Worm (Caenorhabditis elegans) whole organism, mixed stage, embryonic: ENCODE results near the gene fbxb-3.
A peak's percentile ranks its signal among the peaks of the same experiment; 100 is the strongest.

Experiments used
- M03D4.4 ChIP-seq: sonication (generic microtip); optimal IDR thresholded peaks from 2 replicates; lab custom pipeline; 2017; ENCODE audit warnings: mild to moderate bottlenecking, missing genetic modification characterization, missing compliant biosample characterization
- ceh-43 ChIP-seq: fragments of 200-800 bp; sonication (Bioruptor generic); optimal IDR thresholded peaks from 2 replicates; lab custom pipeline; 2018; ENCODE audit warnings: mild to moderate bottlenecking, missing genetic modification characterization, moderate library complexity, missing compliant biosample characterization
- ceh-83 ChIP-seq: fragments of 200-800 bp; sonication (Bioruptor generic); optimal IDR thresholded peaks from 2 replicates; lab custom pipeline; 2018; ENCODE audit warnings: mild to moderate bottlenecking, missing genetic modification characterization, missing compliant biosample characterization
- ces-1 ChIP-seq: fragments of 150-350 bp; optimal IDR thresholded peaks from 2 replicates; lab custom pipeline; 2014; ENCODE audit warnings: missing biosample characterization, missing genetic modification reagents, missing genetic modification characterization
- drap-1 ChIP-seq: fragments of 200-800 bp; sonication (Bioruptor generic); optimal IDR thresholded peaks from 3 replicates; lab custom pipeline; 2018; ENCODE audit warnings: mild to moderate bottlenecking, missing genetic modification characterization, missing compliant biosample characterization
- elt-1 ChIP-seq: sonication (generic microtip); optimal IDR thresholded peaks from 2 replicates; lab custom pipeline; 2017; ENCODE audit warnings: missing genetic modification characterization, mild to moderate bottlenecking, missing compliant biosample characterization, antibody characterized with exemption, moderate library complexity, borderline replicate concordance; ENCODE audit not compliant: insufficient read depth
- elt-3 ChIP-seq: fragments of 150-350 bp; optimal IDR thresholded peaks from 2 replicates; lab custom pipeline; 2014; ENCODE audit warnings: missing biosample characterization, missing genetic modification characterization
- ham-2 ChIP-seq: fragments of 200-800 bp; sonication (Bioruptor generic); optimal IDR thresholded peaks from 2 replicates; lab custom pipeline; 2018; ENCODE audit warnings: mild to moderate bottlenecking, missing genetic modification characterization, missing compliant biosample characterization
- hlh-1 ChIP-seq: fragments of 150-350 bp; optimal IDR thresholded peaks from 2 replicates; lab custom pipeline; 2014; ENCODE audit warnings: missing biosample characterization, missing genetic modification reagents, missing genetic modification characterization
- lin-13 ChIP-seq: fragments of 150-350 bp; optimal IDR thresholded peaks from 2 replicates; lab custom pipeline; 2014; ENCODE audit warnings: missing biosample characterization, missing genetic modification characterization
- lin-32 ChIP-seq: fragments of 200-800 bp; sonication (Bioruptor generic); optimal IDR thresholded peaks from 2 replicates; lab custom pipeline; 2018; ENCODE audit warnings: mild to moderate bottlenecking, missing genetic modification characterization, missing compliant biosample characterization
- lsy-2 ChIP-seq: fragments of 150-350 bp; optimal IDR thresholded peaks from 2 replicates; lab custom pipeline; 2014; ENCODE audit warnings: missing biosample characterization, missing genetic modification characterization
- mab-5 ChIP-seq: fragments of 150-350 bp; optimal IDR thresholded peaks from 2 replicates; lab custom pipeline; 2014; ENCODE audit warnings: missing biosample characterization, missing genetic modification characterization
- mep-1 ChIP-seq: fragments of 150-350 bp; optimal IDR thresholded peaks from 2 replicates; lab custom pipeline; 2017; ENCODE audit warnings: missing biosample characterization, missing genetic modification reagents, missing genetic modification characterization, inconsistent platforms
- mls-2 ChIP-seq: sonication (generic microtip); optimal IDR thresholded peaks from 2 replicates; lab custom pipeline; 2016; ENCODE audit warnings: mild to moderate bottlenecking, missing genetic modification characterization, moderate library complexity, missing compliant biosample characterization
- nhr-12 ChIP-seq: fragments of 150-350 bp; optimal IDR thresholded peaks from 2 replicates; lab custom pipeline; 2014; ENCODE audit warnings: missing biosample characterization, missing genetic modification characterization
- nhr-2 ChIP-seq: fragments of 150-350 bp; optimal IDR thresholded peaks from 2 replicates; lab custom pipeline; 2014; ENCODE audit warnings: missing biosample characterization, missing genetic modification characterization
- nhr-237 ChIP-seq: fragments of 150-350 bp; optimal IDR thresholded peaks from 2 replicates; lab custom pipeline; 2014; ENCODE audit warnings: missing biosample characterization, missing genetic modification characterization
- nhr-28 ChIP-seq: fragments of 150-350 bp; optimal IDR thresholded peaks from 2 replicates; lab custom pipeline; 2014; ENCODE audit warnings: missing biosample characterization, missing genetic modification characterization
- nhr-76 ChIP-seq: sonication (generic microtip); optimal IDR thresholded peaks from 2 replicates; lab custom pipeline; 2017; ENCODE audit warnings: missing biosample characterization, missing genetic modification characterization
- pha-4 ChIP-seq: fragments of 150-350 bp; optimal IDR thresholded peaks from 2 replicates; lab custom pipeline; 2018; ENCODE audit warnings: missing biosample characterization, missing genetic modification reagents, missing genetic modification characterization
- snpc-4 ChIP-seq: fragments of 150-350 bp; optimal IDR thresholded peaks from 2 replicates; lab custom pipeline; 2014; ENCODE audit warnings: missing biosample characterization, missing genetic modification characterization
- sptf-1 ChIP-seq: sonication (generic microtip); optimal IDR thresholded peaks from 2 replicates; lab custom pipeline; 2017; ENCODE audit warnings: mild to moderate bottlenecking, missing genetic modification characterization, moderate library complexity, missing compliant biosample characterization
- tbx-8 ChIP-seq: fragments of 200-800 bp; sonication (Bioruptor generic); optimal IDR thresholded peaks from 2 replicates; lab custom pipeline; 2018; ENCODE audit warnings: mild to moderate bottlenecking, missing genetic modification characterization, moderate library complexity, missing compliant biosample characterization
- unc-120 ChIP-seq: sonication (generic microtip); optimal IDR thresholded peaks from 2 replicates; lab custom pipeline; 2017; ENCODE audit warnings: missing genetic modification characterization, missing compliant biosample characterization; ENCODE audit not compliant: poor library complexity, severe bottlenecking
- unc-39 ChIP-seq: fragments of 150-350 bp; optimal IDR thresholded peaks from 2 replicates; lab custom pipeline; 2014; ENCODE audit warnings: missing biosample characterization, missing genetic modification characterization
- unc-62 ChIP-seq: fragments of 150-350 bp; optimal IDR thresholded peaks from 2 replicates; lab custom pipeline; 2014; ENCODE audit warnings: missing biosample characterization, missing genetic modification reagents, missing genetic modification characterization
- zip-8 ChIP-seq: fragments of 150-350 bp; optimal IDR thresholded peaks from 2 replicates; lab custom pipeline; 2014; ENCODE audit warnings: missing biosample characterization, missing genetic modification characterization

The fbxb-3 gene

DNA sequence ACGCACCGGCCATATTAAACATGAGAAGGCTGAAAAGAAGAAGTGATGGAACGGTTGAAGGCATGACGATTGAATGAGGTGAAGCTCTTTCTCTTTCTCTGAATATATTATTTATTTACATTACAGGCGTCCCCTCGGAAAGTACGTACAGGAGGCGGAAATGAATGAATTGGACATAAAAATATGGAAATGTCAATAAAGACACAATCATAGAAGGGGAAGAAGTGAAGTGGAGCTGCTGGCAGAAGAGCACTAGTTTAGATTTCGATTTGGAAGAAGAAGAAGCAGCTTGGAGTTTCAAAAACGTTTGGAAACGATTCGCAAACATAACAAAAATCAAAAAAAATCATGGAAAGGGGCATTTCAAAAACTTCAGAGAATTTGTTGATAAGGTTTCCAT is 34.7 kb upstream of the fbxb-3 start, which contains the start of gene H01G02.1:
TSS of gene H01G02.1 (minus strand) at position 101 of the 400 bp plus-strand sequence.
- TF ChIP-seq mab-5 (tag; lab: Kevin White, UChicago) (no peak), mls-2 (tag; lab: Kevin White, UChicago) (no peak), M03D4.4 (no peak), ceh-83 (GFP tag; lab: Kevin White, UChicago) (no peak), zip-8 (tag; lab: Kevin White, UChicago) (no peak), nhr-28 (tag; lab: Kevin White, UChicago) (no peak), pha-4 (no peak), elt-1 (no peak)

DNA sequence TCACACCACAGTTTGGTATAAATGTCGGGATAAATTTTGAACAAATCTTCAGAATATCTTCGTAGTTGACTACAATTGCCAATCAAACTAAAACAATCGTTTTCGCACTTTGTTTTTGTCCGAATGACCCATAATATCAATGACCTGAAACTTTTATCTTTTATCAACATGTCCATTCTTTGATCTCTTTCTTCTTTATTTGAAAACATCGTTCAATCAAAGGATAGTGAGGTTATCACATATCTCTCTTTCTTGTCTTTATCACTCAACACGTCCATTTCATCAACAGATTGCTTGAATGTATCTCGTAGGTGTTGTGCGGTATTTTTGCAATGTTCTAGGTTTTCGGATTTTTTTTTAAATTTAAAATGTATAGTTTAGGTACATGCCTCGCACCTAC is 29.7 kb upstream of the fbxb-3 start:
- TF ChIP-seq unc-62 (GFP tag; lab: Kevin White, UChicago), result no peak
- no peak for TF ChIP-seq lin-13 (tag; lab: Kevin White, UChicago)
- TF ChIP-seq mep-1 (tag; lab: Kevin White, UChicago), result no peak
- TF ChIP-seq elt-3 (tag; lab: Kevin White, UChicago), result peak; percentile 40
- no peak for TF ChIP-seq ceh-43 (GFP tag; lab: Kevin White, UChicago)
- TF ChIP-seq ces-1 (GFP tag; lab: Kevin White, UChicago), result no peak
- TF ChIP-seq mls-2 (tag; lab: Kevin White, UChicago), result no peak
- TF ChIP-seq, all 35 proteins: peak for 1

DNA sequence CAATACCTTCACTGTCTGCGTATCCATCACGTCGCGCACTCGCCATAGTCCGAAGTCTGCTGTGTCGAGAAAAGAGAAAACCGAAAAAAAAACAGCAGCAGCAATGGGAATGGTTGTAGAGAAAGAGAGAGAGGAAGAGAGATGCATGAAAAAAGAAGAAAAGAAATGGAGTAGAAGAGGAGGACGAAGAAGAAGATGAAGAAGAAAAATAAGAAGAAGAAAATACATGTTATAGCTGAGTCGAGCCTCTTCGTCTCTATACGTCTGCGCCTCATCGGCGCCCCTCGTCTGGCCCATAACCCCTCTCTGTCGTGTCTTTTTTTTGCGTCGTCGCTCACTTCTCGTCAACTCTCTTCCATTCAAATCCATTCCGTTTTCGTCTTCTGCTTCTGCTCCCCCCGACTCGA is 29.0 kb upstream of the fbxb-3 start:
- TF ChIP-seq lin-32 (GFP tag; lab: Kevin White, UChicago), result no peak
- no peak for TF ChIP-seq lsy-2
- TF ChIP-seq ces-1 (GFP tag; lab: Kevin White, UChicago), result peak; percentile 61
- TF ChIP-seq nhr-237 (tag; lab: Kevin White, UChicago), result peak; percentile 29
- no peak for TF ChIP-seq drap-1
- TF ChIP-seq mep-1 (tag; lab: Kevin White, UChicago), result peak; percentile 31
- no peak for TF ChIP-seq ceh-43 (GFP tag; lab: Kevin White, UChicago)
- TF ChIP-seq nhr-12 (tag; lab: Kevin White, UChicago), result no peak
- peak; percentile 77 for TF ChIP-seq unc-120
- TF ChIP-seq snpc-4 (tag; lab: Kevin White, UChicago), result no peak
- peak; percentile 42 for TF ChIP-seq unc-62 (GFP tag; lab: Kevin White, UChicago)
- TF ChIP-seq elt-3 (tag; lab: Kevin White, UChicago), result no peak
- TF ChIP-seq sptf-1, result no peak

DNA sequence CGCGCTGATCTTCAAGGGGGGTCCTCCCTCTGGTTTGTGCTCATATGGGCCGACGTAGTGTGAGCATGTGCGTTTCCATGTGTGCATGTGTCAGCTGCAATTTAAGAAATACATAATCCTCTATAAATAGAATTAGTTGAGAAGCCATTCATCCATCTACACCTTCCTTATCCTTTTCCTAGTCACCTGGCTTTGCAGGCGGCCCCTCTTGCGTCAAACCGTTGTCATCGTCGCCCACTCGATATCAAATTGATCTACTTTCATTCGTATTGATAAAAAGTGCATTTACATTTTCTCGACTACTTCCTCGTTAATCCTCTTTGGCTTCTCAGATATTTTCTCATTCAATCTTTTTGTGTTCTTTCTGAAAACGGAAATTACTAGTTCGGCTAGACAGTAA is 26.7 kb upstream of the fbxb-3 start:
- TF ChIP-seq lin-32 (GFP tag; lab: Kevin White, UChicago) (no peak), lsy-2 (no peak), drap-1 (no peak), elt-3 (tag; lab: Kevin White, UChicago) (no peak), unc-39 (no peak), nhr-2 (tag; lab: Kevin White, UChicago) (no peak), nhr-76 (tag; lab: Kevin White, UChicago) (no peak), ceh-83 (GFP tag; lab: Kevin White, UChicago) (no peak), pha-4 (no peak), unc-120 (no peak), tbx-8 (GFP tag; lab: Kevin White, UChicago) (no peak), mab-5 (tag; lab: Kevin White, UChicago) (no peak), elt-1 (no peak), ham-2 (GFP tag; lab: Kevin White, UChicago) (no peak), mep-1 (tag; lab: Kevin White, UChicago) (no peak), zip-8 (tag; lab: Kevin White, UChicago) (no peak), nhr-12 (tag; lab: Kevin White, UChicago) (no peak), ceh-43 (GFP tag; lab: Kevin White, UChicago) (no peak), M03D4.4 (no peak), hlh-1 (tag; lab: Kevin White, UChicago) (no peak)

DNA sequence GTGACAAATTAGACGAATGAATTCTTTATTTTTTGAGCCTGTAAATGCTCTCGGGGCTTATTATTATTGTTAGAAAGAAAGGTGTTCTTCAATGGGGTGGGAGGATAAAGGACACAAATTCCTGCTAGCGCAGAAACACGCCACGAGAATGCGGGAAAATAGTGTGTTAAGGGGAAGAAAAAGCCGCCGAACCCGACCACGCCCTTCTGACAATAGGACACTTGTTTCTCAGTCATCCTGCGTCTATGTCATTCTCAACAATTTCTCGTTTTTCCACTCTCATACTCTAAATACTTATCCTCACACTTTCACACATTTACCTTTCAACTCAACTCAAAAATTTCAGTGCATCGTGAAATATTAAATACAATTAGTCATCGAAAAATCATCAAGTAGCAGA is 24.9 kb upstream of the fbxb-3 start, which contains the start of gene M117.1:
TSS of gene M117.1 (plus strand) at position 347 of the 400 bp plus-strand sequence.
- TF ChIP-seq hlh-1 (tag; lab: Kevin White, UChicago), result peak; percentile 34
- no peak for TF ChIP-seq ham-2 (GFP tag; lab: Kevin White, UChicago)
- TF ChIP-seq drap-1, result no peak
- no peak for TF ChIP-seq mls-2 (tag; lab: Kevin White, UChicago)
- TF ChIP-seq ceh-83 (GFP tag; lab: Kevin White, UChicago), result no peak
